Fruit fly (Drosophila melanogaster): Measurements from ENCODE around the gene CG32241.

The CG32241 gene

dm6 chr3L:4460307-4461088 is 5.9 kb downstream of the CG32241 start, which contains the start of gene CG15022:
CG15022 (minus strand) TSS chr3L:4460317.
- TF ChIP-seq dl (GFP tag; optimal IDR thresholded peaks at IDR 0.05; ENCODE audit: insufficient read depth in 1 of 2, partially characterized antibody in 2 of 2) = no peak
- TF ChIP-seq Jra (GFP tag; optimal IDR thresholded peaks at IDR 0.05) = no peak
- no peak for TF ChIP-seq jim (GFP tag; optimal IDR thresholded peaks at IDR 0.05)
- TF ChIP-seq psq (GFP tag; optimal IDR thresholded peaks at IDR 0.05) = no peak
- no peak for TF ChIP-seq sv (GFP tag; optimal IDR thresholded peaks at IDR 0.05)
- no peak for TF ChIP-seq HLH106 (tag; optimal IDR thresholded peaks at IDR 0.05)
- TF ChIP-seq Hr83 (GFP tag; optimal IDR thresholded peaks at IDR 0.05; ENCODE audit: poor library complexity, severe bottlenecking) = no peak
- TF ChIP-seq CG9705 (GFP tag; optimal IDR thresholded peaks at IDR 0.05) = no peak
- TF ChIP-seq Sp1 (GFP tag; optimal IDR thresholded peaks at IDR 0.05) = no peak

- no peak for TF ChIP-seq Hr83 (GFP tag; optimal IDR thresholded peaks at IDR 0.05; ENCODE audit: poor library complexity, severe bottlenecking)
- no peak for TF ChIP-seq ey (GFP tag; optimal IDR thresholded peaks at IDR 0.05)
- no peak for TF ChIP-seq GATAd (GFP tag; optimal IDR thresholded peaks at IDR 0.05)
- TF ChIP-seq Dif (GFP tag; optimal IDR thresholded peaks at IDR 0.05; ENCODE audit: partially characterized antibody) = no peak
- no peak for TF ChIP-seq psq (GFP tag; optimal IDR thresholded peaks at IDR 0.05)
- TF ChIP-seq Rel (GFP tag; optimal IDR thresholded peaks at IDR 0.05) = no peak
- no peak for TF ChIP-seq Rel (tag; optimal IDR thresholded peaks at IDR 0.05)
- no peak for TF ChIP-seq h (GFP tag; optimal IDR thresholded peaks at IDR 0.05)
Measured at dm6 chr3L:4458063-4458462, 8.4 kb downstream of the CG32241 start, which contains the start of gene CG11345. CG11345 (minus strand) TSS chr3L:4458163.

- TF ChIP-seq sage (GFP tag; optimal IDR thresholded peaks at IDR 0.05) (no peak), dmrt93B (GFP tag; optimal IDR thresholded peaks at IDR 0.05) (no peak), OdsH (GFP tag; optimal IDR thresholded peaks at IDR 0.05) (no peak), jim (GFP tag; optimal IDR thresholded peaks at IDR 0.05) (no peak), CG9705 (GFP tag; optimal IDR thresholded peaks at IDR 0.05) (no peak), h (GFP tag; optimal IDR thresholded peaks at IDR 0.05) (no peak), Vsx2 (GFP tag; optimal IDR thresholded peaks at IDR 0.05; ENCODE audit: partially characterized antibody) (no peak), CG32264 (GFP tag; optimal IDR thresholded peaks at IDR 0.05) (no peak), foxo (GFP tag; optimal IDR thresholded peaks at IDR 0.05) (no peak)
Measured at dm6 chr3L:4447229-4447628, 19.2 kb downstream of the CG32241 start.

- TF ChIP-seq CG32264 (GFP tag; optimal IDR thresholded peaks at IDR 0.05) = no peak
- TF ChIP-seq usp (GFP tag; optimal IDR thresholded peaks at IDR 0.05) = no peak
- no peak for TF ChIP-seq jim (GFP tag; optimal IDR thresholded peaks at IDR 0.05)
- TF ChIP-seq Mio (GFP tag; optimal IDR thresholded peaks at IDR 0.05) = no peak
- no peak for TF ChIP-seq Hr83 (GFP tag; optimal IDR thresholded peaks at IDR 0.05; ENCODE audit: poor library complexity, severe bottlenecking)
- TF ChIP-seq foxo (GFP tag; optimal IDR thresholded peaks at IDR 0.05) = no peak
- no peak for TF ChIP-seq Jra (GFP tag; optimal IDR thresholded peaks at IDR 0.05)
- no peak for TF ChIP-seq Hnf4 (GFP tag; optimal IDR thresholded peaks at IDR 0.05)
- no peak for TF ChIP-seq Sp1 (GFP tag; optimal IDR thresholded peaks at IDR 0.05)
- no peak for TF ChIP-seq dsf (GFP tag; optimal IDR thresholded peaks at IDR 0.05; ENCODE audit: borderline replicate concordance)
- no peak for TF ChIP-seq dl (GFP tag; optimal IDR thresholded peaks at IDR 0.05; ENCODE audit: insufficient read depth in 1 of 2, partially characterized antibody in 2 of 2)
- TF ChIP-seq woc (GFP tag; optimal IDR thresholded peaks at IDR 0.05) = no peak
- TF ChIP-seq psq (GFP tag; optimal IDR thresholded peaks at IDR 0.05) = no peak
- no peak for TF ChIP-seq GATAd (GFP tag; optimal IDR thresholded peaks at IDR 0.05)
- no peak for TF ChIP-seq lola (GFP tag; optimal IDR thresholded peaks at IDR 0.05)
- TF ChIP-seq Vsx2 (GFP tag; optimal IDR thresholded peaks at IDR 0.05; ENCODE audit: partially characterized antibody) = no peak
- no peak for TF ChIP-seq Abd-B (GFP tag; optimal IDR thresholded peaks at IDR 0.05)
Measured at dm6 chr3L:4446273-4446672, 20.2 kb downstream of the CG32241 start, which contains the start of gene CG12607. CG12607 (plus strand) TSS chr3L:4446573.

- TF ChIP-seq Myc (optimal IDR thresholded peaks at IDR 0.05) = no peak
- no peak for TF ChIP-seq CG9705 (GFP tag; optimal IDR thresholded peaks at IDR 0.05)
- no peak for TF ChIP-seq lola (GFP tag; optimal IDR thresholded peaks at IDR 0.05)
- TF ChIP-seq dsf (GFP tag; optimal IDR thresholded peaks at IDR 0.05; ENCODE audit: borderline replicate concordance) = no peak
- no peak for TF ChIP-seq Hr78 (GFP tag; optimal IDR thresholded peaks at IDR 0.05)
- no peak for TF ChIP-seq h (GFP tag; optimal IDR thresholded peaks at IDR 0.05)
- no peak for TF ChIP-seq CG32264 (GFP tag; optimal IDR thresholded peaks at IDR 0.05)
- TF ChIP-seq HLH106 (tag; optimal IDR thresholded peaks at IDR 0.05) = no peak
- no peak for TF ChIP-seq jim (GFP tag; optimal IDR thresholded peaks at IDR 0.05)
- no peak for TF ChIP-seq Mio (GFP tag; optimal IDR thresholded peaks at IDR 0.05)
- no peak for TF ChIP-seq OdsH (GFP tag; optimal IDR thresholded peaks at IDR 0.05)
- TF ChIP-seq ey (GFP tag; optimal IDR thresholded peaks at IDR 0.05) = no peak
Measured at dm6 chr3L:4445824-4446223, 20.6 kb downstream of the CG32241 start.
